Fruit fly (Drosophila melanogaster) whole organism, embryonic: Measurements from ENCODE around the gene CG46465.

Experiments
- CG12071 ChIP-seq: fragments of 200-800 bp; sonication (Bioruptor generic); optimal IDR thresholded peaks from 3 replicates; lab custom pipeline; 2018; ENCODE audit warnings: missing biosample characterization, mild to moderate bottlenecking, missing genetic modification characterization
- CG17912 ChIP-seq: fragments of 200-800 bp; sonication (Bioruptor generic); optimal IDR thresholded peaks from 2 replicates; lab custom pipeline; 2018; ENCODE audit warnings: missing biosample characterization, mild to moderate bottlenecking, missing genetic modification characterization
- aop ChIP-seq: fragments of 200-800 bp; sonication (Bioruptor generic); IDR thresholded peaks from 2 replicates; pipeline ENCODE4 v1.3.6; 2022; ENCODE audit warnings: missing biosample characterization, missing genetic modification characterization
- nerfin-2 ChIP-seq: fragments of 200-800 bp; sonication (Bioruptor generic); IDR thresholded peaks from 2 replicates; pipeline ENCODE4 v1.3.6; 2022; ENCODE audit warnings: missing biosample characterization, missing genetic modification characterization; ENCODE audit not compliant: partially characterized antibody
- rib ChIP-seq: fragments of 200-800 bp; sonication (Bioruptor generic); IDR thresholded peaks from 2 replicates; pipeline ENCODE4 v1.3.6; 2022; ENCODE audit warnings: missing biosample characterization, missing genetic modification characterization

dm6 chr2L:18990133-18990532 lies 2.2 kb upstream of the CG46465 start, which contains the start of gene CG15170:
- no peak for TF ChIP-seq nerfin-2 (GFP tag; lab: Robert Waterston, UW)
- no peak for TF ChIP-seq CG12071 (GFP tag; lab: Kevin White, UChicago)
- no peak for TF ChIP-seq aop (GFP tag; lab: Robert Waterston, UW)
- TF ChIP-seq CG17912 (GFP tag; lab: Kevin White, UChicago) = no peak
- TF ChIP-seq rib = no peak
